Worm (Caenorhabditis elegans): ENCODE data around the gene algn-12.

DNA sequence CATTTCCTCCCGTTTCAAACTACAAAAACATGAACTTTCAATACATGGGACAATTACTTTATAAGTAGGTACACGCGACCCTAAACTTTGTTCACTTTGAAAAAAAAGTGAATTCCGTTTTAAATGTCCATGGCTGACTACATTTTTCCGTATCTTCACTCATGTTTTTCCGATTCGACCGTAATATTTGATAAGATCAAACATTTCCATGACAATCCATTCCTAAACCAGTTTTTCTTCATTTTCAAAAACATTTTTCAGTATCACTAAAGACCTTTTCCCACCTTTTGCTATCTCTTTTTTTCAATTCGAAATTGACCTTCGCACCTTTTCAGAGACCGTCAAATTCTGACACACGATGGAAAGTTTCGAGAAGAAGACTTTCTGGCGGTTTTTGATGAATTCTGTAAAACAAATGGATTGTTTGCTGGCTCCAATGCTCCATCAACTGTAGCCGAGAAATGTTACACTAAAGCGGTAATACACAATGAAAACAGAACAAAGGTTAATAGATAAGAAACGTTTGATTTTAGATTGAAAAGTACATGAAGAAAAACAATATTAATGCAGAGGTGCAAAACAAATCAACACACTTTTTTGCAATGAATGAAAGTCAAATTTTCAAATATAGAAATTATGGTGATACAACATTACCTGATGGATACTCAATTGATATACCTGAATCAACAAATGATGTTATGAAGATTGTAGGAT is 7.3 kb upstream of the algn-12 start:
- TF ChIP-seq cog-1 (tag; optimal IDR thresholded peaks at IDR 0.05) = no peak
- no peak for TF ChIP-seq ztf-23 (GFP tag; IDR thresholded peaks at IDR 0.05)
- no peak for TF ChIP-seq tab-1 (GFP tag; IDR thresholded peaks at IDR 0.05)
- TF ChIP-seq klf-2 (GFP tag; conservative IDR thresholded peaks at IDR 0.05) = no peak
- no peak for TF ChIP-seq ref-1 (GFP tag; conservative IDR thresholded peaks at IDR 0.05)
- no peak for TF ChIP-seq med-1 (GFP tag; optimal IDR thresholded peaks at IDR 0.05; ENCODE audit: insufficient read depth)
- no peak for TF ChIP-seq flt-1 (GFP tag; IDR thresholded peaks at IDR 0.05)
- TF ChIP-seq T22C8.4 (GFP tag; IDR thresholded peaks at IDR 0.05) = no peak
- no peak for TF ChIP-seq ztf-29 (GFP tag; IDR thresholded peaks at IDR 0.05)

Data from whole organism, midembryonic.